Worm (Caenorhabditis elegans) whole organism, early embryonic: Measurements from ENCODE around the gene R09H3.3.

Experiments
- hnd-1 ChIP-seq: sonication (generic microtip); optimal IDR thresholded peaks from 2 replicates; lab custom pipeline; 2016; ENCODE audit warnings: missing genetic modification characterization, missing compliant biosample characterization
- tbx-37 ChIP-seq: fragments of 200-800 bp; sonication (Bioruptor generic); conservative IDR thresholded peaks from 2 replicates; pipeline ENCODE4 v1.3.6; 2022; ENCODE audit warnings: missing genetic modification reagents, missing genetic modification characterization, missing compliant biosample characterization

DNA sequence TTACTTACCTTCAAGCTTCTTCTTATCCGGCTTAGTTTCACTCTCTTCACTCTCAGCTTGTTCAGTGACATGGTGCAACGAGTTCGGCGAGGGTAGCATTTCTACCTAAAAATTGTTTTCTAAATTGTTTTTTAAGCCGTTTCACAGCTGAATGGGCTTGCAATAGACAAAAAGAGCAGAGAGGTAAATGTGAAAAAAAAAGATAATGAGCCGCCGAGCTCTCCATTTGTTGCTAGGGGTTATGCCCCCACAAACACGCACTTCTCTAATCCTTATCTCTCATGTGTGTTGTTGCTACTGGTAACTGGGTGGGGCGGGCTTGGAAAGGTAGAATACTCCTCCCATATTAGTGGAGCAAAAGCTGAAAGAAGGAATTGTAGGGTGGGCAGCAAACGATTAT lies 35.2 kb upstream of the R09H3.3 start, which contains the start of gene C36C9.5:
- TF ChIP-seq hnd-1 (tag; lab: Kevin White, UChicago) = no peak
- no peak for TF ChIP-seq tbx-37 (GFP tag; lab: Robert Waterston, UW)
